Fruit fly (Drosophila melanogaster): ENCODE data around the gene CG7906.

Gene CG7906

DNA sequence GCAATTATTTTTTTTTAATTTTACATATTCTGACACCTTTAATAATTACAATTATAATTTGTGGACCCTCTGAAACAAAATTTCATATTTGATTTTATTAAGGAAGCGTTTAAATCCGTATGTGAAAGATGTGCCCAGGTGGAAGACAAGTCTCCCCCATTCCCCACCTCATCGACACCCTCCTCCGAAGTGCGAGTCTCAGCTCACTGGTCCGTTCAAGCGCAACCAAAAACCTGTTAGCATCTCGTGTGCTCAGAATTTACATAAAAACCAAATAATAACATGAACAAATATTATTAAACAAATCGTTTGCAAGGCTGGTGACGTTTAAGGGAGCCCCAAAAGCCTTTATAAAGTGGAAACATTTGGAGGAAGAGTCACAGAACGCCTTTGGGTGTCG is at the start of gene CG7906:
Gene CG7906 (plus strand): TSS at position 301 of the 400 bp plus-strand sequence.
- no peak for TF ChIP-seq D1 (tag; optimal IDR thresholded peaks at IDR 0.05)
- TF ChIP-seq fd96Ca (GFP tag; IDR thresholded peaks at IDR 0.05) = no peak
- no peak for TF ChIP-seq CG34367 (tag; optimal IDR thresholded peaks at IDR 0.05)
- TF ChIP-seq CG14655 (GFP tag; optimal IDR thresholded peaks at IDR 0.05) = no peak
- no peak for TF ChIP-seq EcR (GFP tag; optimal IDR thresholded peaks at IDR 0.05)
- TF ChIP-seq CG4496 (GFP tag; IDR thresholded peaks at IDR 0.05) = no peak
- no peak for TF ChIP-seq CG10348 (GFP tag; IDR thresholded peaks at IDR 0.05)
- no peak for TF ChIP-seq CG13204 (GFP tag; optimal IDR thresholded peaks at IDR 0.05)
- no peak for TF ChIP-seq Pif1B (GFP tag; optimal IDR thresholded peaks at IDR 0.05)
- no peak for TF ChIP-seq CG8159 (tag; optimal IDR thresholded peaks at IDR 0.05)
- no peak for TF ChIP-seq rn (GFP tag; IDR thresholded peaks at IDR 0.05)

DNA sequence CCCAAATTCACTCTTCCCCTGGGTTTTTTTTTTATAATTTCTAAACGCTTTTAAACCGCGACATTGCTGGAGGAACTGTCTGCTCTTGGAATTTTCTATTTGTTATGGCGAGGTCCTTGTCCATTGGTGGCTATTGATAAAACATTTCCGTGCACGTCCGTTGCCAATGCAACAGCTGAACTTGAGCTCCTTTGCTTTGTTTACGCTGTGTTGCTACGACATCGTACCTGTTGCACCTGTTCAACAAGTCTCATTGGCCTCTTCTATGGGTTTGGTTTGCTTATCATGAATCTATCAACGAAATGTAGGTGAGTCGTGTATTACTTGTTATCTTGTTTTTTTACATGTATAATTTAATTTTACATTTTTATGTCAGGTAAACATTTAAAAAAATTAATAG is 47.0 kb upstream of the CG7906 start, which contains the start of gene nan:
Gene nan (minus strand): TSS at position 218 of the 400 bp plus-strand sequence.
- peak; percentile 61 for TF ChIP-seq CG12605 (GFP tag; IDR thresholded peaks at IDR 0.05)
- TF ChIP-seq Pif1B (GFP tag; optimal IDR thresholded peaks at IDR 0.05) = no peak

DNA sequence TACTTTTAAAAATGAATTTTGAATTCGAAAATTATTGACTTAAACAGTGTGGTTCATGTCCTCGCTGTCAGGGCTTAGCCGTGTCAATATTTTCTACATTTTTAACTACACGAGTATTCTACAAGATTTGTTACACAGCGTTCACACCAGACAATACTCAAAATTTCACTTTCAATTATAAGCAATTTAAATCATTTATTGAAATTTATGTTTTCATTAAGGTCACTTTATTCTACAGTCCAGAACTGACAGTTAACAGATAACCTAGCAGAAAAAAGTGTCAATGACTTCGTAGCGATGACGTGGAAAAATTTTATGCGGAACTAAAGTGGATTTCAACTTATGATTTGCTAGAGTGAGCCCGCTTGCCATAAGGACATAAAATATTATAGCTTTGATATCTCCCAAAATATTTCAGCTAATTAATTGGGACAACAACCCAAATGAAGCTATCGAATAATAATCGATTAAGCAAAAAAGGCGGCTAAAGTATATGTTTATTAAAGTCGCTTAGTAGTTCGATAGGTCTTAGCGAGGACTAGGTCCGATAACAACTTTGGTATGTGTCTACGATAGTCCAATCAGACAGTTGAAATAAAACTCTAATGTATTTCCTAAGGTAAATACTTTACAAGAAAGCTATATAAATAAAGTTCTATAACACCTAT is 46.3 kb upstream of the CG7906 start:
- no peak for TF ChIP-seq gl (tag; optimal IDR thresholded peaks at IDR 0.05)
- peak; percentile 29 for TF ChIP-seq D1 (tag; optimal IDR thresholded peaks at IDR 0.05)
- peak; percentile 42 for TF ChIP-seq CG8301 (tag; optimal IDR thresholded peaks at IDR 0.05)
- TF ChIP-seq CG32121 (GFP tag; IDR thresholded peaks at IDR 0.05) = peak; percentile 62
- TF ChIP-seq CG8159 (tag; optimal IDR thresholded peaks at IDR 0.05) = peak; percentile 52
- TF ChIP-seq CG14655 (GFP tag; optimal IDR thresholded peaks at IDR 0.05) = peak; percentile 17
- no peak for TF ChIP-seq Pif1A (GFP tag; optimal IDR thresholded peaks at IDR 0.05)
- TF ChIP-seq CG12605 (GFP tag; IDR thresholded peaks at IDR 0.05) = peak; percentile 68; the same call in 1 of the 2 replicates
- peak; percentile 51 for TF ChIP-seq Snoo (tag; optimal IDR thresholded peaks at IDR 0.05)
- TF ChIP-seq CG13204 (GFP tag; optimal IDR thresholded peaks at IDR 0.05) = no peak
- peak; percentile 82 for TF ChIP-seq Ets98B (GFP tag; IDR thresholded peaks at IDR 0.05)
- TF ChIP-seq EcR (GFP tag; optimal IDR thresholded peaks at IDR 0.05) = no peak

DNA sequence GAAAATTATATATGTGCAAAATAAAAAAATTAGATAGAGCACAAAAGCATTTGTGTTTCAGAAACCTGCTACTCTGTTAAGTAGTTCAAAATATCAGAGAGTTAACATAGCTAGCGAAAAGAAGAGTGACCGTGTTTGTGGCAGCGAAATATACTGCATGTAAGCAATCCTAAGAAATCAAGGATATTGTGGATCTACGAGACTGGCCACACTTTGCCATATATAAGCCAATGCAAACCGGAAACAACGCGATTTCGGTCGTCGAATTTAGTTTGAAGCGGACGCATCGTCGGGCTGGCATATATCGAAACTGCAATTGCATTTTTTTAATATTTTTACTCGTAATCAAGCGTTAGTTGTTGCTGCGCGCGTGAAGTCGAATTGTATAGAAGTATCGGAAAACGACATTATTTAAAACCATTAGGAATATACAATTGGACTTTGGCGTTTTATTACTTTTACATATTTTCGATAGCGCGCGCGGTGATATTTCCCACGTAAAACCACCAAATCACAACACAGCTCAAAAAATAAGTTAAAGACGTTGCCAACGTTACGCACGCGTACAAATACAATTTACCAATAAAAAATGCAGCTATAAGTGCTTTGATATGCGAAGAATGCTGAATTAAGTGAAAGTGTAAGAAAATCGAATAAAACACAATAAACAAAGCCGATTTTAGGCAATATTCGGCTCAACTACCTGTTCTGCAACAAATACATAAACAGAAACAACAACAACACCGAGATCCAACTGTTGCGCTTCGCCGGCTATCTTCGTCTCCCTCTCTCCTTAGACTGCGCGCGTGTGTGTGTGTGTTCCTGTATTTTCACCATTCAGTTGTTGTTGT is 45.6 kb upstream of the CG7906 start, which contains the start of gene nuf:
Gene nuf (plus strand): TSS at position 246 of the 851 bp plus-strand sequence.
- no peak for TF ChIP-seq EcR (GFP tag; optimal IDR thresholded peaks at IDR 0.05)
- TF ChIP-seq CG9948 (tag; optimal IDR thresholded peaks at IDR 0.05) = no peak
- no peak for TF ChIP-seq rn (GFP tag; IDR thresholded peaks at IDR 0.05)
- peak; percentile 14 for TF ChIP-seq Snoo (tag; optimal IDR thresholded peaks at IDR 0.05)
- TF ChIP-seq Pif1B (GFP tag; optimal IDR thresholded peaks at IDR 0.05) = peak; percentile 31
- TF ChIP-seq CG10348 (GFP tag; IDR thresholded peaks at IDR 0.05) = no peak
- peak; percentile 47 for TF ChIP-seq Ets98B (GFP tag; IDR thresholded peaks at IDR 0.05)
- no peak for TF ChIP-seq CG15710 (tag; optimal IDR thresholded peaks at IDR 0.05)
- TF ChIP-seq D1 (tag; optimal IDR thresholded peaks at IDR 0.05) = peak; percentile 65
- peak; percentile 17 for TF ChIP-seq CG17806 (tag; optimal IDR thresholded peaks at IDR 0.05)
- TF ChIP-seq CG12605 (GFP tag; IDR thresholded peaks at IDR 0.05) = peak; percentile 82
- no peak for TF ChIP-seq CG34367 (tag; optimal IDR thresholded peaks at IDR 0.05)
- no peak for TF ChIP-seq CG14655 (GFP tag; optimal IDR thresholded peaks at IDR 0.05)
- no peak for TF ChIP-seq CG13204 (GFP tag; optimal IDR thresholded peaks at IDR 0.05)
- TF ChIP-seq gl (tag; optimal IDR thresholded peaks at IDR 0.05) = no peak
- peak; percentile 8 for TF ChIP-seq CG8301 (tag; optimal IDR thresholded peaks at IDR 0.05)
- peak; percentile 37 for TF ChIP-seq CG8159 (tag; optimal IDR thresholded peaks at IDR 0.05)
- TF ChIP-seq CG32121 (GFP tag; IDR thresholded peaks at IDR 0.05) = no peak
- TF ChIP-seq Pif1A (GFP tag; optimal IDR thresholded peaks at IDR 0.05) = peak; percentile 3
- no peak; the same call in 2 of the 3 replicates for TF ChIP-seq fd96Ca (GFP tag; IDR thresholded peaks at IDR 0.05)
- TF ChIP-seq CG4496 (GFP tag; IDR thresholded peaks at IDR 0.05) = no peak; the same call in 2 of the 3 replicates

DNA sequence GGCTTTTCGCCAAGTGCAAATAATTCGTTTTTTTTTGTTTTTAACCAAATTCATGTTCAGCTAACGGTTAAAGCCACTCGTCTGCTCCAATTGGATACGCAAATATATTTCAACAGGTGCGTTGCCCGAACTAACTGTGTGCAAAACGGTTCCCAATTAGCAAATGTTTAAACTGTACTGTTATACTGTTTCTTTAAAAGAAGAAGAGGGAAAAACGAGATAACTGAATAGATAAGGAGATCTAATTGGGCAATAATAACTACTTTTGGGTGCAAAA is 45.0 kb upstream of the CG7906 start:
- TF ChIP-seq fd96Ca (GFP tag; IDR thresholded peaks at IDR 0.05) (no peak), Pif1B (GFP tag; optimal IDR thresholded peaks at IDR 0.05) (no peak), CG9948 (tag; optimal IDR thresholded peaks at IDR 0.05) (no peak), Ets98B (GFP tag; IDR thresholded peaks at IDR 0.05) (no peak), CG12605 (GFP tag; IDR thresholded peaks at IDR 0.05) (0 out of 2 replicates have a peak, but pooled peaks have one; percentile 32)

DNA sequence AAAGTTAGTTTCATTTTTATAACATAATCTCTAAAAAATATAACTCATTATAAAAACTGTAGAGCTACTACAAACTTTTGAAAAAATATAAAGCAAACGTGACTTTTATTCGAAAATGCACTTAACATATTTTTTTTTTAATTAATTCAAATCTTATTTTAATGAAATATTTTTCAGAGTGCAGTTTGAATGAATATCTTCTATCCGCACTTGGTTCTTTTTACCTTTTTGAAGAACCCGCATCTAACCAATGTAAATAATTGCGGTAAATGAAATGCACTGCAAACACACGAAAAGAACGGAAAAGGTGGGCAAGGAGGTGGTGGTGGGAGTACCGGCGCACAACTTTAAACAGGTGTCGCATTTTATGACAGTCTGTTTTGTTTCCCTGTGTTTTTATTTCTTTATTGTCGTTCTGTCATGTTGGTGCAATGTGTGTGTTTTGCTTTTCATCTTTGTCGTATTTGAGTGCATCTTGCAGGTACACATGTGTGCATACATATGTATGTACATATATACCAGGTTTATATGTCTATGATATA is 42.4 kb upstream of the CG7906 start:
- TF ChIP-seq CG32121 (GFP tag; IDR thresholded peaks at IDR 0.05) (peak; percentile 35; the same call in 1 of the 2 replicates), CG8159 (tag; optimal IDR thresholded peaks at IDR 0.05) (peak; percentile 6), EcR (GFP tag; optimal IDR thresholded peaks at IDR 0.05) (no peak)
